Fruit fly (Drosophila melanogaster): ENCODE measurements around the gene gwl.

Gene gwl

dm6 chr3R:18758548-18759257, 12.5 kb downstream of the gwl start, which contains the start of gene Epg5 (continued):
- TF ChIP-seq vnd (GFP tag; IDR thresholded peaks at IDR 0.05; ENCODE audit: partially characterized antibody) (peak; percentile 99), sisA (GFP tag; IDR thresholded peaks at IDR 0.05) (peak; percentile 72), CG8944 (GFP tag; optimal IDR thresholded peaks at IDR 0.05) (peak; percentile 67), Fer2 (tag; optimal IDR thresholded peaks at IDR 0.05) (peak; percentile 50), ssp (GFP tag; IDR thresholded peaks at IDR 0.05) (peak; percentile 62), Adf1 (GFP tag; IDR thresholded peaks at IDR 0.05) (peak; percentile 47; the same call in 1 of the 2 replicates), org-1 (GFP tag; optimal IDR thresholded peaks at IDR 0.05) (no peak), Hr51 (GFP tag; optimal IDR thresholded peaks at IDR 0.05) (peak in 1 of 2 experiments; percentile 79), Poxn (GFP tag; IDR thresholded peaks at IDR 0.05) (peak; percentile 41; the same call in 1 of the 2 replicates), CG1233 (GFP tag; optimal IDR thresholded peaks at IDR 0.05) (no peak), ems (GFP tag; optimal IDR thresholded peaks at IDR 0.05) (peak; percentile 86), CG11085 (GFP tag; IDR thresholded peaks at IDR 0.05) (peak; percentile 73), Ada2b (GFP tag; IDR thresholded peaks at IDR 0.05) (peak; percentile 47; the same call in 1 of the 2 replicates), zfh1 (GFP tag; IDR thresholded peaks at IDR 0.05) (peak; percentile 55; the same call in 2 of the 3 replicates), scrt (GFP tag; optimal IDR thresholded peaks at IDR 0.05) (peak; percentile 65), NFAT (GFP tag; IDR thresholded peaks at IDR 0.05) (peak; percentile 83), Elba2 (GFP tag; optimal IDR thresholded peaks at IDR 0.05) (no peak), p53 (GFP tag; optimal IDR thresholded peaks at IDR 0.05) (peak; percentile 11), chinmo (GFP tag; IDR thresholded peaks at IDR 0.05; ENCODE audit: partially characterized antibody) (peak; percentile 88; the same call in 3 of the 4 replicates), Blimp-1 (GFP tag; optimal IDR thresholded peaks at IDR 0.05) (no peak), CG6765 (GFP tag; optimal IDR thresholded peaks at IDR 0.05) (no peak), CG1832 (GFP tag; optimal IDR thresholded peaks at IDR 0.05) (no peak), Rx (GFP tag; IDR thresholded peaks at IDR 0.05) (peak; percentile 41; the same call in 1 of the 2 replicates), knrl (GFP tag; IDR thresholded peaks at IDR 0.05; ENCODE audit: partially characterized antibody) (peak; percentile 100), odd (GFP tag; optimal IDR thresholded peaks at IDR 0.05) (no peak), Bgb (GFP tag; IDR thresholded peaks at IDR 0.05; ENCODE audit: partially characterized antibody) (peak; percentile 96), Trl (optimal IDR thresholded peaks at IDR 0.05) (no peak), Trl (GFP tag; optimal IDR thresholded peaks at IDR 0.05) (peak; percentile 70), CG30020 (tag; optimal IDR thresholded peaks at IDR 0.05) (no peak), CG2678 (tag; optimal IDR thresholded peaks at IDR 0.05) (no peak), C15 (GFP tag; IDR thresholded peaks at IDR 0.05) (no peak), CG7786 (GFP tag; optimal IDR thresholded peaks at IDR 0.05) (peak; percentile 62), dimm (GFP tag; IDR thresholded peaks at IDR 0.05) (no peak), CG34422 (GFP tag; IDR thresholded peaks at IDR 0.05) (peak; percentile 83; the same call in 2 of the 3 replicates), pros (GFP tag; optimal IDR thresholded peaks at IDR 0.05) (no peak), Camta (GFP tag; optimal IDR thresholded peaks at IDR 0.05) (peak; percentile 57), CG18011 (GFP tag; optimal IDR thresholded peaks at IDR 0.05) (peak; percentile 49), Chrac-16 (GFP tag; optimal IDR thresholded peaks at IDR 0.05) (peak; percentile 63), pho (GFP tag; optimal IDR thresholded peaks at IDR 0.05) (peak; percentile 82), ranshi (GFP tag; IDR thresholded peaks at IDR 0.05) (peak; percentile 68; the same call in 1 of the 2 replicates), so (GFP tag; IDR thresholded peaks at IDR 0.05) (peak; percentile 66; the same call in 2 of the 3 replicates), Hey (tag; optimal IDR thresholded peaks at IDR 0.05) (no peak), CG17328 (GFP tag; IDR thresholded peaks at IDR 0.05) (peak; percentile 63), fd3F (GFP tag; optimal IDR thresholded peaks at IDR 0.05) (no peak), CG4730 (GFP tag; IDR thresholded peaks at IDR 0.05) (0 out of 2 replicates have a peak, but pooled peaks have one; percentile 19), al (GFP tag; IDR thresholded peaks at IDR 0.05) (peak; percentile 73), lov (optimal IDR thresholded peaks at IDR 0.05) (no peak), lov (GFP tag; IDR thresholded peaks at IDR 0.05) (no peak), HLHmδ (GFP tag; optimal IDR thresholded peaks at IDR 0.05) (no peak), jumu (GFP tag; optimal IDR thresholded peaks at IDR 0.05) (peak; percentile 61)
